Worm (Caenorhabditis elegans) whole organism, L1 larva: ENCODE results near the gene pfd-2.

Experiments used
- dpl-1 ChIP-seq, 3 experiments: fragments of 150-350 bp in 2 of 3; sonication (generic microtip) in 1 of 3; optimal IDR thresholded peaks; 2 replicates each; lab custom pipeline; 2014 to 2017; ENCODE audit warnings: missing biosample characterization in 3 of 3, missing genetic modification characterization in 3 of 3, missing genetic modification reagents in 3 of 3
- egl-27 ChIP-seq, 2 experiments: fragments of 150-350 bp in 1 of 2; sonication (generic microtip); optimal IDR thresholded peaks; 3 replicates each; lab custom pipeline; 2017 to 2018; ENCODE audit warnings: missing biosample characterization in 2 of 2, missing genetic modification characterization in 2 of 2, missing genetic modification reagents in 2 of 2
- fos-1 ChIP-seq: fragments of 150-350 bp; optimal IDR thresholded peaks from 2 replicates; lab custom pipeline; 2014; ENCODE audit warnings: missing biosample characterization, missing genetic modification characterization
- mdl-1 ChIP-seq, 2 experiments: fragments of 150-350 bp; optimal IDR thresholded peaks; 2 replicates each; lab custom pipeline; 2014 to 2017; ENCODE audit warnings: missing biosample characterization in 2 of 2, missing genetic modification characterization in 2 of 2, inconsistent platforms in 1 of 2
- nhr-12 ChIP-seq: sonication (generic microtip); optimal IDR thresholded peaks from 2 replicates; lab custom pipeline; 2017; ENCODE audit warnings: missing biosample characterization, missing genetic modification characterization
- nhr-237 ChIP-seq: fragments of 150-350 bp; optimal IDR thresholded peaks from 2 replicates; lab custom pipeline; 2014; ENCODE audit warnings: missing biosample characterization, missing genetic modification characterization
- rnt-1 ChIP-seq: sonication (generic microtip); optimal IDR thresholded peaks from 2 replicates; lab custom pipeline; 2016; ENCODE audit warnings: mild to moderate bottlenecking, missing genetic modification characterization, moderate library complexity, missing compliant biosample characterization
- snpc-4 ChIP-seq: fragments of 150-350 bp; optimal IDR thresholded peaks from 2 replicates; lab custom pipeline; 2014; ENCODE audit warnings: missing biosample characterization, missing genetic modification characterization

DNA sequence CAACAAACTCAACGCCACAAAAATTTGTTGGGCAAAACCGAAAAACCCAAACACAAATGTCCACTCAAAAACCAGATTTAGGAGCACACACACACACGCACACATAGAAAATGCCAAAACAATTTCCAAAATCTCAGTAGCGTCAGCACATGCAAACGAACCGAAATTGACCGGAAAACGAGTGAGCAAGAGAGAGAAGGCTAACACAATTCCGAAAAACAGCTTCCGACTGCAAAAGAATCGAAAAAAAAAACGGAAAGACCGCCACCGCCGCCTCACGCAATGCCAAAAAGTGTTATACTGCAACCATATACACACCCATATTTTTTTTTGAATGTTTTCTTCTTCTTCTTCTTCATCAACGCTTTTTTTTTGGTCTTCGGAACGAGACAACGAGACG is 34.7 kb upstream of the pfd-2 start:
- TF ChIP-seq egl-27 (tag; optimal IDR thresholded peaks at IDR 0.05; lab: Kevin White, UChicago) (no peak), dpl-1 (GFP tag; optimal IDR thresholded peaks at IDR 0.05; lab: Kevin White, UChicago) (no peak), nhr-237 (tag; lab: Kevin White, UChicago) (no peak), snpc-4 (tag; lab: Kevin White, UChicago) (no peak), rnt-1 (tag; lab: Kevin White, UChicago) (no peak), nhr-12 (tag; lab: Kevin White, UChicago) (no peak), mdl-1 (tag; optimal IDR thresholded peaks at IDR 0.05; lab: Kevin White, UChicago) (no peak), fos-1 (tag; lab: Kevin White, UChicago) (no peak)
